Fruit fly (Drosophila melanogaster) whole organism, embryonic: ENCODE data around the gene CG13044.

Experiments used
- Antp ChIP-seq: fragments of 200-800 bp; sonication (Bioruptor generic); optimal IDR thresholded peaks from 3 replicates; lab custom pipeline; 2016; ENCODE audit warnings: missing biosample characterization, missing genetic modification characterization
- BEAF-32 ChIP-seq: fragments of 200-800 bp; sonication (Bioruptor generic); optimal IDR thresholded peaks from 3 replicates; lab custom pipeline; 2017; ENCODE audit warnings: missing biosample characterization, missing genetic modification characterization, mild to moderate bottlenecking, moderate library complexity, missing genetic modification reagents
- Bgb ChIP-seq: fragments of 200-800 bp; sonication (Bioruptor generic); IDR thresholded peaks from 2 replicates; pipeline ENCODE4 v1.3.6; 2022; ENCODE audit warnings: missing biosample characterization, missing genetic modification characterization; ENCODE audit not compliant: partially characterized antibody
- CG10462 ChIP-seq: fragments of 200-800 bp; sonication (Bioruptor generic); optimal IDR thresholded peaks from 2 replicates; lab custom pipeline; 2016; ENCODE audit warnings: missing biosample characterization, missing genetic modification characterization
- CG10543 ChIP-seq: fragments of 200-800 bp; sonication (Bioruptor generic); optimal IDR thresholded peaks from 3 replicates; lab custom pipeline; 2017; ENCODE audit warnings: missing biosample characterization, mild to moderate bottlenecking, missing genetic modification characterization, moderate library complexity
- CG11456 ChIP-seq: fragments of 200-800 bp; sonication (Bioruptor generic); IDR thresholded peaks from 3 replicates; pipeline ENCODE4 v1.3.6; 2022; ENCODE audit warnings: missing biosample characterization, missing genetic modification characterization
- CG15269 ChIP-seq: fragments of 200-800 bp; sonication (Bioruptor generic); optimal IDR thresholded peaks from 2 replicates; lab custom pipeline; 2018; ENCODE audit warnings: missing biosample characterization, mild to moderate bottlenecking, missing genetic modification characterization, moderate library complexity
- CG17186 ChIP-seq: fragments of 200-800 bp; sonication (Bioruptor generic); optimal IDR thresholded peaks from 3 replicates; lab custom pipeline; 2017; ENCODE audit warnings: missing biosample characterization, missing genetic modification reagents, missing genetic modification characterization
- CG3407 ChIP-seq: fragments of 200-800 bp; sonication (Bioruptor generic); optimal IDR thresholded peaks from 2 replicates; lab custom pipeline; 2018; ENCODE audit warnings: missing biosample characterization, mild to moderate bottlenecking, missing genetic modification characterization
- CG3847 ChIP-seq: fragments of 200-800 bp; sonication (Bioruptor generic); IDR thresholded peaks from 2 replicates; pipeline ENCODE4 v1.3.6; 2022; ENCODE audit warnings: missing biosample characterization, missing genetic modification characterization
- CG5180 ChIP-seq: fragments of 200-800 bp; sonication (Bioruptor generic); optimal IDR thresholded peaks from 3 replicates; lab custom pipeline; 2017; ENCODE audit warnings: missing biosample characterization, missing genetic modification characterization, mild to moderate bottlenecking, moderate library complexity, missing genetic modification reagents
- CG7556 ChIP-seq: fragments of 200-800 bp; sonication (Bioruptor generic); optimal IDR thresholded peaks from 2 replicates; lab custom pipeline; 2017; ENCODE audit warnings: missing biosample characterization, mild to moderate bottlenecking, missing genetic modification characterization
- CG8765 ChIP-seq: fragments of 200-800 bp; sonication (Bioruptor generic); IDR thresholded peaks from 2 replicates; pipeline ENCODE4 v1.3.6; 2022; ENCODE audit warnings: missing biosample characterization, missing genetic modification characterization
- CG9609 ChIP-seq: fragments of 200-800 bp; sonication (Bioruptor generic); optimal IDR thresholded peaks from 3 replicates; lab custom pipeline; 2016; ENCODE audit warnings: missing biosample characterization, missing genetic modification characterization
- D ChIP-seq, 2 experiments: fragments of 200-800 bp in 1 of 2; fragments of >200 bp in 1 of 2; sonication (Bioruptor generic) in 1 of 2; optimal IDR thresholded peaks; 2 replicates in 1 of 2; 3 replicates in 1 of 2; lab custom pipeline; 2017; ENCODE audit warnings: mild to moderate bottlenecking in 1 of 2, missing biosample characterization in 1 of 2, missing genetic modification characterization in 1 of 2, missing genetic modification reagents in 1 of 2
- Dll ChIP-seq: fragments of 200-800 bp; sonication (Bioruptor generic); IDR thresholded peaks from 4 replicates; pipeline ENCODE4 v1.3.6; 2022; ENCODE audit warnings: missing biosample characterization, missing genetic modification characterization; ENCODE audit not compliant: partially characterized antibody
- Doc3 ChIP-seq: fragments of 200-800 bp; sonication (Bioruptor generic); IDR thresholded peaks from 3 replicates; pipeline ENCODE4 v1.3.6; 2022; ENCODE audit warnings: missing biosample characterization, missing genetic modification characterization; ENCODE audit not compliant: partially characterized antibody
- Drgx ChIP-seq: fragments of 200-800 bp; sonication (Bioruptor generic); IDR thresholded peaks from 2 replicates; pipeline ENCODE4 v1.3.6; 2022; ENCODE audit warnings: missing biosample characterization, missing genetic modification characterization
- Gug ChIP-seq: fragments of 200-800 bp; sonication (Bioruptor generic); IDR thresholded peaks from 4 replicates; pipeline ENCODE4 v1.3.6; 2022; ENCODE audit warnings: missing biosample characterization, missing genetic modification characterization
- NfI ChIP-seq: fragments of 200-800 bp; sonication (Bioruptor generic); optimal IDR thresholded peaks from 3 replicates; lab custom pipeline; 2018; ENCODE audit warnings: missing biosample characterization, mild to moderate bottlenecking, missing genetic modification characterization, moderate library complexity
- Ptx1 ChIP-seq: fragments of 200-800 bp; sonication (Bioruptor generic); IDR thresholded peaks from 2 replicates; pipeline ENCODE4 v1.3.6; 2022; ENCODE audit warnings: missing biosample characterization, missing genetic modification characterization
- Trl ChIP-seq, 3 experiments: fragments of >200 bp in 2 of 3; fragments of 200-800 bp in 1 of 3; sonication (Bioruptor generic) in 1 of 3; optimal IDR thresholded peaks; 2 replicates in 1 of 3; 3 replicates in 2 of 3; lab custom pipeline; 2016 to 2017; ENCODE audit warnings: missing biosample characterization in 1 of 3, missing genetic modification characterization in 1 of 3
- abd-A ChIP-seq: fragments of 200-800 bp; sonication (Bioruptor generic); optimal IDR thresholded peaks from 3 replicates; lab custom pipeline; 2019; ENCODE audit warnings: missing biosample characterization, mild to moderate bottlenecking, missing genetic modification characterization, moderate library complexity
- crol ChIP-seq: fragments of 200-800 bp; sonication (Bioruptor generic); IDR thresholded peaks from 2 replicates; pipeline ENCODE4 v1.3.6; 2022; ENCODE audit warnings: missing biosample characterization, missing genetic modification characterization
- cwo ChIP-seq: fragments of 200-800 bp; sonication (Bioruptor generic); optimal IDR thresholded peaks from 3 replicates; lab custom pipeline; 2017; ENCODE audit warnings: missing biosample characterization, missing genetic modification characterization, mild to moderate bottlenecking, moderate library complexity, missing genetic modification reagents
- dan ChIP-seq: fragments of 200-800 bp; sonication (Bioruptor generic); IDR thresholded peaks from 2 replicates; pipeline ENCODE4 v1.3.6; 2022; ENCODE audit warnings: missing biosample characterization, missing genetic modification characterization
- eve ChIP-seq, 2 experiments: fragments of >200 bp; optimal IDR thresholded peaks; 2 replicates each; lab custom pipeline; 2017; ENCODE audit warnings: missing biosample characterization in 2 of 2, missing genetic modification characterization in 2 of 2
- her ChIP-seq: fragments of 200-800 bp; sonication (Bioruptor generic); optimal IDR thresholded peaks from 2 replicates; lab custom pipeline; 2016; ENCODE audit warnings: missing biosample characterization, missing genetic modification characterization
- jumu ChIP-seq: fragments of 200-800 bp; sonication (Bioruptor generic); optimal IDR thresholded peaks from 3 replicates; lab custom pipeline; 2016; ENCODE audit warnings: missing biosample characterization, missing genetic modification characterization
- kah ChIP-seq: fragments of 200-800 bp; sonication (Bioruptor generic); optimal IDR thresholded peaks from 2 replicates; lab custom pipeline; 2018; ENCODE audit warnings: missing biosample characterization, mild to moderate bottlenecking, missing genetic modification characterization
- knrl ChIP-seq: fragments of 200-800 bp; sonication (Bioruptor generic); IDR thresholded peaks from 3 replicates; pipeline ENCODE4 v1.3.6; 2022; ENCODE audit warnings: missing biosample characterization, missing genetic modification characterization; ENCODE audit not compliant: partially characterized antibody
- lab ChIP-seq: fragments of 200-800 bp; sonication (Bioruptor generic); optimal IDR thresholded peaks from 3 replicates; lab custom pipeline; 2017; ENCODE audit warnings: missing biosample characterization, missing genetic modification characterization, mild to moderate bottlenecking, moderate library complexity, missing genetic modification reagents
- onecut ChIP-seq: fragments of 200-800 bp; sonication (Bioruptor generic); IDR thresholded peaks from 2 replicates; pipeline ENCODE4 v1.3.6; 2022; ENCODE audit warnings: missing biosample characterization, missing genetic modification characterization
- org-1 ChIP-seq: fragments of 200-800 bp; sonication (Bioruptor generic); optimal IDR thresholded peaks from 2 replicates; lab custom pipeline; 2017; ENCODE audit warnings: missing biosample characterization, missing genetic modification characterization
- pho ChIP-seq: fragments of 200-800 bp; sonication (Bioruptor generic); optimal IDR thresholded peaks from 2 replicates; lab custom pipeline; 2016; ENCODE audit warnings: missing biosample characterization, missing genetic modification characterization
- ranshi ChIP-seq: fragments of 200-800 bp; sonication (Bioruptor generic); IDR thresholded peaks from 2 replicates; pipeline ENCODE4 v1.3.6; 2022; ENCODE audit warnings: missing biosample characterization, missing genetic modification characterization
- sens-2 ChIP-seq: fragments of 200-800 bp; sonication (Bioruptor generic); IDR thresholded peaks from 2 replicates; pipeline ENCODE4 v1.3.6; 2022; ENCODE audit warnings: missing biosample characterization, missing genetic modification characterization
- sisA ChIP-seq: fragments of 200-800 bp; sonication (Bioruptor generic); IDR thresholded peaks from 2 replicates; pipeline ENCODE4 v1.3.6; 2022; ENCODE audit warnings: missing biosample characterization, missing genetic modification characterization
- slbo ChIP-seq: fragments of 200-800 bp; sonication (Bioruptor generic); IDR thresholded peaks from 2 replicates; pipeline ENCODE4 v1.3.6; 2022; ENCODE audit warnings: missing biosample characterization, missing genetic modification characterization
- sqz ChIP-seq: fragments of 200-800 bp; sonication (Bioruptor generic); optimal IDR thresholded peaks from 3 replicates; lab custom pipeline; 2018; ENCODE audit warnings: missing biosample characterization, mild to moderate bottlenecking, missing genetic modification characterization
- unpg ChIP-seq: fragments of 200-800 bp; sonication (Bioruptor generic); optimal IDR thresholded peaks from 3 replicates; lab custom pipeline; 2018; ENCODE audit warnings: missing biosample characterization, mild to moderate bottlenecking, missing genetic modification characterization, moderate library complexity
- wek ChIP-seq: fragments of 200-800 bp; sonication (Bioruptor generic); optimal IDR thresholded peaks from 3 replicates; lab custom pipeline; 2018; ENCODE audit warnings: missing biosample characterization, mild to moderate bottlenecking, missing genetic modification characterization, moderate library complexity

The CG13044 gene

DNA sequence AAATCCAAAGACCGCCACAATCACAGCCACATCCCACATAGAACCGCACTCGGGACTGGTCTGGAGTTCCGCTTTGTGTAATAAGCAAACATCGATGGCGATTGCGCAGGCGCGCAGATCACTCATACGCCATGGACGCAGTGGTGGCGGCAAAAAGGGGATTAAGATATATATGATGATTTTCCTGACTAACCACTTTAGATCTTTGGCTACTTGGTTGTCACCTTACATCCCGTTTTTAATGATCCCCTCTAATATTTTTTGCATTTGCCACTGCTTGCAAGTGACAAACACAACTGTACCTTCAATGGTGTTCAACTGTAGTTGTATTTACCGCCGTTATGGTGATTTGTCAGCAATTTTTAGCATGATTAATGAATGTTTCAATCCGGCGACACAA lies 7.0 kb upstream of the CG13044 start (continued):
- peak; percentile 40 for TF ChIP-seq her
- peak; percentile 21; the same call in 1 of the 2 replicates for TF ChIP-seq sisA
- TF ChIP-seq Bgb (GFP tag; lab: Robert Waterston, UW), result no peak
- TF ChIP-seq cwo, result peak; percentile 9
- TF ChIP-seq jumu, result peak; percentile 21
- no peak for TF ChIP-seq CG5180
- no peak for TF ChIP-seq Dll (GFP tag; lab: Robert Waterston, UW)
- no peak for TF ChIP-seq knrl
- TF ChIP-seq lab (GFP tag; lab: Kevin White, UChicago), result peak; percentile 72
- no peak for TF ChIP-seq kah (GFP tag; lab: Kevin White, UChicago)
- TF ChIP-seq eve (GFP tag; optimal IDR thresholded peaks at IDR 0.05; lab: Kevin White, UChicago), result no peak
- no peak for TF ChIP-seq CG3407
- TF ChIP-seq CG15269, result peak; percentile 10
- no peak for TF ChIP-seq CG10462 (GFP tag; lab: Kevin White, UChicago)
- no peak for TF ChIP-seq Doc3 (GFP tag; lab: Robert Waterston, UW)
- TF ChIP-seq CG3847 (GFP tag; lab: Robert Waterston, UW), result peak; percentile 26; the same call in 1 of the 2 replicates
- TF ChIP-seq wek, result no peak
- TF ChIP-seq sens-2 (GFP tag; lab: Robert Waterston, UW), result no peak
- 0 out of 2 replicates have a peak, but pooled peaks have one; percentile 13 for TF ChIP-seq Ptx1
- no peak for TF ChIP-seq CG7556 (GFP tag; lab: Kevin White, UChicago)
- TF ChIP-seq Drgx (GFP tag; lab: Robert Waterston, UW), result peak; percentile 86
- peak; percentile 72 for TF ChIP-seq slbo (GFP tag; lab: Robert Waterston, UW)
- TF ChIP-seq crol (GFP tag; lab: Robert Waterston, UW), result no peak
- TF ChIP-seq CG17186 (GFP tag; lab: Kevin White, UChicago), result no peak
- TF ChIP-seq org-1 (GFP tag; lab: Kevin White, UChicago), result peak; percentile 37
- TF ChIP-seq abd-A (tag; lab: Kevin White, UChicago), result no peak
- TF ChIP-seq CG11456 (GFP tag; lab: Robert Waterston, UW), result 0 out of 3 replicates have a peak, but pooled peaks have one; percentile 50
- TF ChIP-seq Trl (optimal IDR thresholded peaks at IDR 0.05; lab: Kevin White, UChicago), result no peak
- peak; percentile 38 for TF ChIP-seq Trl (GFP tag; optimal IDR thresholded peaks at IDR 0.05; lab: Kevin White, UChicago)
- TF ChIP-seq pho (GFP tag; lab: Kevin White, UChicago), result peak; percentile 4
- TF ChIP-seq CG10543 (GFP tag; lab: Kevin White, UChicago), result no peak
- no peak for TF ChIP-seq dan (GFP tag; lab: Robert Waterston, UW)
- no peak for TF ChIP-seq BEAF-32 (GFP tag; lab: Kevin White, UChicago)
- TF ChIP-seq NfI, result no peak
- TF ChIP-seq ranshi (GFP tag; lab: Robert Waterston, UW), result 0 out of 2 replicates have a peak, but pooled peaks have one; percentile 29
- no peak for TF ChIP-seq onecut (GFP tag; lab: Robert Waterston, UW)
- TF ChIP-seq CG8765 (GFP tag; lab: Robert Waterston, UW), result no peak
- no peak for TF ChIP-seq CG9609 (GFP tag; lab: Kevin White, UChicago)
- peak; percentile 5 for TF ChIP-seq Antp (GFP tag; lab: Kevin White, UChicago)
- TF ChIP-seq unpg, result peak; percentile 20

DNA sequence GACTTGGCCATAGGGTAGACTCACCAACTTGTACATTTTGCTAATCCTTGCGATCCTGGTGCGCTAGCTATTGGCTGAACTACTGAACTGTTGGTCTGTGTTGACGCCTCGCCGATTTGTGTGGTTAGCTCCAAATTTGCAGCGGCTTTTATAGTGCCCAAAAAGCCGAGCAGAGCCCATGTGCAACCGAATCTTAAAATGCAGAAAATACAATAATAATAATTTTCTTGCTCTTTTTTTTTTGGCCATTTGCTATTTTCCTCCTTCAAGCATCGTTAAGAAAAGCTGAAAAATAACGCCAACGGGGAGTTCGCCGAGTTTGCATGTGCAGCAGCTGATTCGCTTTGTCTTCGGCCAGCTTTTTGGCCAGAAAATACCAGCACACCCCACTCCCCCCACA lies 5.4 kb upstream of the CG13044 start, which contains the start of gene CG13042:
Gene CG13042, minus strand, starts transcription at position 101 of the 400 bp plus-strand sequence.
- TF ChIP-seq D (optimal IDR thresholded peaks at IDR 0.05; lab: Kevin White, UChicago) (no peak), D (GFP tag; optimal IDR thresholded peaks at IDR 0.05; lab: Kevin White, UChicago) (no peak), sqz (GFP tag; lab: Kevin White, UChicago) (no peak), Gug (GFP tag; lab: Robert Waterston, UW) (0 out of 4 replicates have a peak, but pooled peaks have one; percentile 2)
